Worm (Caenorhabditis elegans): ENCODE results near the gene cyp-35B2.

cyp-35B2 gene

ce11 chrV:3927522-3927921, 14.4 kb upstream of the cyp-35B2 start:
- TF ChIP-seq hmbx-1 (tag; optimal IDR thresholded peaks at IDR 0.05) (no peak), tra-4 (tag; optimal IDR thresholded peaks at IDR 0.05) (no peak), pes-1 (GFP tag; IDR thresholded peaks at IDR 0.05) (no peak)

- TF ChIP-seq pes-1 (GFP tag; IDR thresholded peaks at IDR 0.05) (no peak), hmg-4 (GFP tag; optimal IDR thresholded peaks at IDR 0.05) (no peak), ama-1 (optimal IDR thresholded peaks at IDR 0.05) (no peak)
These were observed 12.9 kb upstream of the cyp-35B2 start, which contains the start of gene srx-64 for ce11 chrV:3929099-3929498. srx-64 (plus strand) TSS chrV:3929399.

ce11 chrV:3931326-3931725, 10.6 kb upstream of the cyp-35B2 start, which contains the start of gene srx-63:
srx-63 (plus strand) TSS chrV:3931626.
- TF ChIP-seq ceh-13 (GFP tag; optimal IDR thresholded peaks at IDR 0.05) (no peak), flt-1 (GFP tag; IDR thresholded peaks at IDR 0.05) (no peak), B0310.2 (tag; optimal IDR thresholded peaks at IDR 0.05) (no peak), hnd-1 (tag; optimal IDR thresholded peaks at IDR 0.05) (no peak), ceh-36 (tag; optimal IDR thresholded peaks at IDR 0.05) (no peak), aly-1 (tag; optimal IDR thresholded peaks at IDR 0.05) (no peak), F13C5.2 (tag; optimal IDR thresholded peaks at IDR 0.05) (no peak), ets-7 (tag; optimal IDR thresholded peaks at IDR 0.05) (no peak), tbx-11 (GFP tag; IDR thresholded peaks at IDR 0.05) (no peak), ama-1 (optimal IDR thresholded peaks at IDR 0.05) (no peak), hmbx-1 (tag; optimal IDR thresholded peaks at IDR 0.05) (no peak), scrt-1 (GFP tag; IDR thresholded peaks at IDR 0.05) (no peak), hmg-4 (GFP tag; optimal IDR thresholded peaks at IDR 0.05) (no peak)

ce11 chrV:3935892-3936478, 6.0 kb upstream of the cyp-35B2 start, which contains the start of gene cyp-35A5:
cyp-35A5 (plus strand) TSS chrV:3936326.
- no peak for TF ChIP-seq hmg-4 (GFP tag; optimal IDR thresholded peaks at IDR 0.05)

ce11 chrV:3938789-3939188, 3.2 kb upstream of the cyp-35B2 start, which contains the start of gene cyp-35B1:
cyp-35B1 (plus strand) TSS chrV:3939032.
- TF ChIP-seq scrt-1 (GFP tag; IDR thresholded peaks at IDR 0.05), result no peak
- TF ChIP-seq flt-1 (GFP tag; IDR thresholded peaks at IDR 0.05), result no peak
- TF ChIP-seq pes-1 (GFP tag; IDR thresholded peaks at IDR 0.05), result no peak
- no peak for TF ChIP-seq hmbx-1 (tag; optimal IDR thresholded peaks at IDR 0.05)
- TF ChIP-seq ets-7 (tag; optimal IDR thresholded peaks at IDR 0.05), result no peak
- TF ChIP-seq B0310.2 (tag; optimal IDR thresholded peaks at IDR 0.05), result no peak

ce11 chrV:3943364-3943763, 1.4 kb downstream of the cyp-35B2 start:
- TF ChIP-seq pes-1 (GFP tag; IDR thresholded peaks at IDR 0.05) (no peak), hnd-1 (tag; optimal IDR thresholded peaks at IDR 0.05) (no peak), aly-1 (tag; optimal IDR thresholded peaks at IDR 0.05) (no peak), tra-4 (tag; optimal IDR thresholded peaks at IDR 0.05) (no peak), sea-1 (GFP tag; conservative IDR thresholded peaks at IDR 0.05) (no peak), B0310.2 (tag; optimal IDR thresholded peaks at IDR 0.05) (no peak), ama-1 (optimal IDR thresholded peaks at IDR 0.05) (no peak), tbx-37 (GFP tag; conservative IDR thresholded peaks at IDR 0.05) (no peak), F13C5.2 (tag; optimal IDR thresholded peaks at IDR 0.05) (no peak), tbx-11 (GFP tag; IDR thresholded peaks at IDR 0.05) (no peak), scrt-1 (GFP tag; IDR thresholded peaks at IDR 0.05) (no peak), ets-7 (tag; optimal IDR thresholded peaks at IDR 0.05) (no peak), ceh-13 (GFP tag; optimal IDR thresholded peaks at IDR 0.05) (no peak), hmg-4 (GFP tag; optimal IDR thresholded peaks at IDR 0.05) (no peak)

ce11 chrV:3945053-3945452, 3.1 kb downstream of the cyp-35B2 start, which contains the start of gene cyp-35B3:
cyp-35B3 (plus strand) TSS chrV:3945353.
- TF ChIP-seq ets-7 (tag; optimal IDR thresholded peaks at IDR 0.05), result no peak
- TF ChIP-seq ama-1 (optimal IDR thresholded peaks at IDR 0.05), result no peak
- TF ChIP-seq tbx-11 (GFP tag; IDR thresholded peaks at IDR 0.05), result no peak
- TF ChIP-seq F13C5.2 (tag; optimal IDR thresholded peaks at IDR 0.05), result no peak
- no peak for TF ChIP-seq tra-4 (tag; optimal IDR thresholded peaks at IDR 0.05)
- TF ChIP-seq tbx-37 (GFP tag; conservative IDR thresholded peaks at IDR 0.05), result no peak
- TF ChIP-seq aly-1 (tag; optimal IDR thresholded peaks at IDR 0.05), result no peak
- TF ChIP-seq ceh-36 (tag; optimal IDR thresholded peaks at IDR 0.05), result no peak
- TF ChIP-seq hmbx-1 (tag; optimal IDR thresholded peaks at IDR 0.05), result no peak
- no peak for TF ChIP-seq hnd-1 (tag; optimal IDR thresholded peaks at IDR 0.05)
- TF ChIP-seq pes-1 (GFP tag; IDR thresholded peaks at IDR 0.05), result no peak
- no peak for TF ChIP-seq sea-1 (GFP tag; conservative IDR thresholded peaks at IDR 0.05)

- TF ChIP-seq scrt-1 (GFP tag; IDR thresholded peaks at IDR 0.05), result no peak
- TF ChIP-seq ama-1 (optimal IDR thresholded peaks at IDR 0.05), result no peak
- TF ChIP-seq hmg-4 (GFP tag; optimal IDR thresholded peaks at IDR 0.05), result no peak
- TF ChIP-seq sea-1 (GFP tag; conservative IDR thresholded peaks at IDR 0.05), result no peak
- TF ChIP-seq hmbx-1 (tag; optimal IDR thresholded peaks at IDR 0.05), result no peak
- no peak for TF ChIP-seq hnd-1 (tag; optimal IDR thresholded peaks at IDR 0.05)
- no peak for TF ChIP-seq tra-4 (tag; optimal IDR thresholded peaks at IDR 0.05)
- TF ChIP-seq F13C5.2 (tag; optimal IDR thresholded peaks at IDR 0.05), result no peak
- no peak for TF ChIP-seq pes-1 (GFP tag; IDR thresholded peaks at IDR 0.05)
- TF ChIP-seq ets-7 (tag; optimal IDR thresholded peaks at IDR 0.05), result no peak
- no peak for TF ChIP-seq ceh-13 (GFP tag; optimal IDR thresholded peaks at IDR 0.05)
- TF ChIP-seq tbx-37 (GFP tag; conservative IDR thresholded peaks at IDR 0.05), result no peak
- TF ChIP-seq tbx-11 (GFP tag; IDR thresholded peaks at IDR 0.05), result no peak
- no peak for TF ChIP-seq ceh-36 (tag; optimal IDR thresholded peaks at IDR 0.05)
- TF ChIP-seq aly-1 (tag; optimal IDR thresholded peaks at IDR 0.05), result no peak
- TF ChIP-seq flt-1 (GFP tag; IDR thresholded peaks at IDR 0.05), result no peak
These were observed 7.8 kb downstream of the cyp-35B2 start, which contains the start of gene dach-1 for ce11 chrV:3949723-3950122. dach-1 (plus strand) TSS chrV:3950023.
